Worm (Caenorhabditis elegans) whole organism, L1 larva: Measurements from ENCODE around the gene eri-3.

Source experiments
- aha-1 ChIP-seq: fragments of 150-350 bp; optimal IDR thresholded peaks from 2 replicates; lab custom pipeline; 2014; ENCODE audit warnings: missing biosample characterization, missing genetic modification characterization
- alr-1 ChIP-seq: fragments of 200-800 bp; sonication (Bioruptor generic); optimal IDR thresholded peaks from 2 replicates; lab custom pipeline; 2018; ENCODE audit warnings: borderline replicate concordance, mild to moderate bottlenecking, missing genetic modification characterization, missing compliant biosample characterization
- ceh-63 ChIP-seq: fragments of 200-800 bp; sonication (Bioruptor generic); optimal IDR thresholded peaks from 2 replicates; lab custom pipeline; 2018; ENCODE audit warnings: mild to moderate bottlenecking, missing genetic modification characterization, missing compliant biosample characterization
- ceh-8 ChIP-seq: fragments of 200-800 bp; sonication (Bioruptor generic); optimal IDR thresholded peaks from 2 replicates; lab custom pipeline; 2018; ENCODE audit warnings: mild to moderate bottlenecking, missing genetic modification characterization, moderate library complexity, missing compliant biosample characterization
- ceh-88 ChIP-seq: fragments of 200-800 bp; sonication (Bioruptor generic); IDR thresholded peaks from 2 replicates; pipeline ENCODE4 v1.3.6; 2022; ENCODE audit warnings: missing genetic modification characterization, missing compliant biosample characterization
- ceh-90 ChIP-seq: sonication (generic microtip); optimal IDR thresholded peaks from 2 replicates; lab custom pipeline; 2016; ENCODE audit warnings: missing genetic modification characterization, missing compliant biosample characterization
- efl-1 ChIP-seq, 4 experiments: fragments of 150-350 bp; optimal IDR thresholded peaks in 3 of 4; peaks in 1 of 4; 1 replicate in 1 of 4; 2 replicates in 3 of 4; lab custom pipeline; 2014; ENCODE audit warnings: missing biosample characterization in 2 of 4, missing genetic modification characterization in 2 of 4, missing genetic modification reagents in 2 of 4
- egl-27 ChIP-seq, 2 experiments: fragments of 150-350 bp in 1 of 2; sonication (generic microtip); optimal IDR thresholded peaks; 3 replicates each; lab custom pipeline; 2017 to 2018; ENCODE audit warnings: missing biosample characterization in 2 of 2, missing genetic modification characterization in 2 of 2, missing genetic modification reagents in 2 of 2
- elt-2 ChIP-seq: sonication (generic microtip); optimal IDR thresholded peaks from 2 replicates; lab custom pipeline; 2016; ENCODE audit warnings: missing genetic modification characterization, mild to moderate bottlenecking, inconsistent platforms, missing compliant biosample characterization, missing genetic modification reagents
- ets-5 ChIP-seq: fragments of 200-800 bp; sonication (Bioruptor generic); IDR thresholded peaks from 2 replicates; pipeline ENCODE4 v1.3.6; 2022; ENCODE audit warnings: missing genetic modification characterization, missing compliant biosample characterization
- fkh-10 ChIP-seq: sonication (generic microtip); optimal IDR thresholded peaks from 2 replicates; lab custom pipeline; 2017; ENCODE audit warnings: missing biosample characterization, missing genetic modification reagents, missing genetic modification characterization
- fos-1 ChIP-seq: fragments of 150-350 bp; optimal IDR thresholded peaks from 2 replicates; lab custom pipeline; 2014; ENCODE audit warnings: missing biosample characterization, missing genetic modification characterization
- hlh-4 ChIP-seq: sonication (generic microtip); optimal IDR thresholded peaks from 2 replicates; lab custom pipeline; 2016; ENCODE audit warnings: mild to moderate bottlenecking, missing genetic modification characterization, missing compliant biosample characterization
- lin-15B ChIP-seq: fragments of 150-350 bp; sonication (generic microtip); optimal IDR thresholded peaks from 3 replicates; lab custom pipeline; 2014; ENCODE audit warnings: missing biosample characterization, missing genetic modification characterization
- nhr-12 ChIP-seq: sonication (generic microtip); optimal IDR thresholded peaks from 2 replicates; lab custom pipeline; 2017; ENCODE audit warnings: missing biosample characterization, missing genetic modification characterization
- nhr-19 ChIP-seq: fragments of 200-800 bp; sonication (Bioruptor generic); conservative IDR thresholded peaks from 2 replicates; pipeline ENCODE4 v1.3.6; 2022; ENCODE audit warnings: missing genetic modification characterization, missing compliant biosample characterization
- nhr-71 ChIP-seq: sonication (generic microtip); optimal IDR thresholded peaks from 2 replicates; lab custom pipeline; 2016; ENCODE audit warnings: mild to moderate bottlenecking, missing genetic modification characterization, moderate library complexity, missing compliant biosample characterization
- pax-3 ChIP-seq: fragments of 200-800 bp; sonication (Bioruptor generic); optimal IDR thresholded peaks from 2 replicates; lab custom pipeline; 2018; ENCODE audit warnings: mild to moderate bottlenecking, missing genetic modification characterization, moderate library complexity, missing compliant biosample characterization
- snpc-4 ChIP-seq: fragments of 150-350 bp; optimal IDR thresholded peaks from 2 replicates; lab custom pipeline; 2014; ENCODE audit warnings: missing biosample characterization, missing genetic modification characterization
- swsn-7 ChIP-seq: sonication (generic microtip); optimal IDR thresholded peaks from 2 replicates; lab custom pipeline; 2016; ENCODE audit warnings: missing genetic modification characterization, missing compliant biosample characterization
- tlp-1 ChIP-seq: fragments of 150-350 bp; optimal IDR thresholded peaks from 2 replicates; lab custom pipeline; 2014; ENCODE audit warnings: missing biosample characterization, missing genetic modification characterization
- unc-130 ChIP-seq: fragments of 150-350 bp; optimal IDR thresholded peaks from 2 replicates; lab custom pipeline; 2017; ENCODE audit warnings: missing biosample characterization, missing genetic modification characterization, inconsistent platforms
- unc-86 ChIP-seq: sonication (generic microtip); optimal IDR thresholded peaks from 2 replicates; lab custom pipeline; 2016; ENCODE audit warnings: missing genetic modification characterization, missing compliant biosample characterization
- vab-15 ChIP-seq: sonication (generic microtip); optimal IDR thresholded peaks from 2 replicates; lab custom pipeline; 2017; ENCODE audit warnings: missing genotype, mild to moderate bottlenecking, missing genetic modification characterization, missing compliant biosample characterization
- zag-1 ChIP-seq: fragments of 150-350 bp; optimal IDR thresholded peaks from 2 replicates; lab custom pipeline; 2014; ENCODE audit warnings: missing biosample characterization, missing genetic modification characterization

Gene eri-3

ce11 chrII:1104409-1104808 lies 18.9 kb upstream of the eri-3 start, which contains the start of gene T13B5.9:
T13B5.9 (minus strand) TSS chrII:1104509.
- no peak for TF ChIP-seq lin-15B (tag; lab: Kevin White, UChicago)
- no peak for TF ChIP-seq efl-1 (optimal IDR thresholded peaks at IDR 0.05; lab: Kevin White, UChicago)
- peak in 1 of 2 experiments; percentile 9 for TF ChIP-seq efl-1 (GFP tag; optimal IDR thresholded peaks at IDR 0.05 in 1 of 2; lab: Kevin White, UChicago)
- TF ChIP-seq, all 84 proteins: peak for 1

DNA sequence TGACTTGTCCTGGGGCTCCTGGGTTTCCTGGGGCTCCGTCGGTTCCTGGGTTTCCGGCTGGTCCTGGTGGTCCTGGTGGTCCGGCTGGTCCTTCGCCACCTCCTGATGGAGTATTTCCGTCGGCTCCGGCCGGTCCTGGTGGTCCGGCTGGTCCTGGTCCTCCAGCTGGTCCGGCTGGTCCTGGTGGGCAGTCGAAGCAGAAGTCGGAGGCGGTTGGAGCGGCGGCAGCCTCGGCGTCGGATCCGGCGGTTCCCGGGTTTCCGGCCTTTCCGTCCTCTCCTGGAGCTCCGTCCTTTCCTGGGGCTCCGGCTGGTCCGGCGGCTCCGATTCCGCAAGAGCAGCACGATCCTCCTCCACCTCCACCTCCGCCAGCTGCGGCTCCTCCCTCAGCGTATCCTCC lies 18.0 kb upstream of the eri-3 start:
- TF ChIP-seq ceh-90 (tag; lab: Kevin White, UChicago) (no peak), ceh-63 (GFP tag; lab: Kevin White, UChicago) (no peak), nhr-12 (tag; lab: Kevin White, UChicago) (no peak), ceh-8 (GFP tag; lab: Kevin White, UChicago) (peak; percentile 71), nhr-19 (GFP tag; lab: Robert Waterston, UW) (no peak), zag-1 (no peak)

DNA sequence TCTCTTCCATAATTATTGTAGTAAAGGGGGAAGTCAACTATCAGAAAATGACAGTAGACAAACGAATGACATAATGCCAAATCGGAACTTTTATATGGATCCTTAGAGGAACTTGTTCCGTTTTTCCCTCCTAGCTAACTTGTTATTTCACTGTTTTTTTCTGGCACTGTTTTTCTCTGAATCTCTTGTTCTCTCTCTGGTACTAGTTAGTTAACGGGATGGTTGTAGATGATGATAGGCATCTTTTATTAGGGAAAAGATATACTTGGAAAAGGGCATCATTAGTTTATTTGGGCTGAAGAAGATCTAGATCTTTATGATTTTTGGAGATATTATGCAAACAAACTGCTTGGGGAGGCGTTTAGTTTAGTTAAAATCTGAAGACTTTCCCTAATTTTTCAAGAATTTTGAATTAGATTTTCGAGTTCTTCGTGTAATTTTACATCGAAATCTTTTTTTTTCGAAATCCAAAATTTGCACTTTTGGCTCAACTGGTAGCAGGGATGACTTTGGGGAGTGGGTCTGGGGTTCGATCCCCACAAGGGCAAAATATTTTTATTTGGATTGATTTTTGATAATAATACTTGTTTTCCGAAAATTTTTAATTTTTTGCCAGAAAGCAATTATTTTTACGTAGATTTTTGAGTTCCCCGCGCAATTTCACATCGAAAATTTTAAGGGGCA lies 16.3 kb upstream of the eri-3 start, which contains the start of gene col-40:
Gene col-40, minus strand, starts transcription at position 51 of the 684 bp plus-strand sequence.
- TF ChIP-seq ceh-88 (GFP tag; lab: Robert Waterston, UW) (no peak), nhr-71 (tag; lab: Kevin White, UChicago) (no peak), alr-1 (tag; lab: Kevin White, UChicago) (no peak)

DNA sequence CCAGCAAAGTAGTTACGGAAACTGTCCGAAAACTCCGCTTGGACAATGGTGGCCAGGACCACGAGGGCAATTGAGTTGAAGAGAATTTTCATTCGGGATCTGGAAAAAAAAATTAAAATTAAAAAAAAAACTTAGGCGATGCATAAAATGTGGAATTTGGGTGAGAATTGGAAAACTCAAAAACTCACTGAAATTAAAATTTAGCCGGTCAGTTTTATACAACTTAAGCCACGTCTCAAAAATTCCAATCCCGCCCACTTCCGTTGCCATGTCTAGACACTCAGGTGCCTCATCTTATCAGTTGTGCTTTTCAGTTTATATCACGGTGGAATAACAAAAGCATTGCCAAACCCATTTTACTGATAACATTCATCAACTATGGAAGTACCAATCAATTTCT lies 12.4 kb upstream of the eri-3 start, which contains the start of gene lips-11:
Gene lips-11, minus strand, starts transcription at position 101 of the 400 bp plus-strand sequence.
- TF ChIP-seq lin-15B (tag; lab: Kevin White, UChicago) (no peak), aha-1 (tag; lab: Kevin White, UChicago) (no peak), hlh-4 (tag; lab: Kevin White, UChicago) (no peak), elt-2 (tag; lab: Kevin White, UChicago) (peak; percentile 59), vab-15 (tag; lab: Kevin White, UChicago) (no peak)

- no peak for TF ChIP-seq swsn-7 (tag; lab: Kevin White, UChicago)
- TF ChIP-seq nhr-19 (GFP tag; lab: Robert Waterston, UW): no peak
- TF ChIP-seq tlp-1 (tag; lab: Kevin White, UChicago): no peak
- TF ChIP-seq ceh-63 (GFP tag; lab: Kevin White, UChicago): no peak
- TF ChIP-seq pax-3 (tag; lab: Kevin White, UChicago): no peak
- TF ChIP-seq elt-2 (tag; lab: Kevin White, UChicago): no peak
- TF ChIP-seq zag-1: no peak
- no peak for TF ChIP-seq egl-27 (tag; optimal IDR thresholded peaks at IDR 0.05; lab: Kevin White, UChicago)
- TF ChIP-seq unc-86: no peak
- TF ChIP-seq fos-1 (tag; lab: Kevin White, UChicago): no peak
These were observed 9.2 kb upstream of the eri-3 start, which contains the start of gene lips-12 for ce11 chrII:1114133-1114532. lips-12 (minus strand) TSS chrII:1114233.

- TF ChIP-seq unc-86 (no peak), ets-5 (GFP tag; lab: Robert Waterston, UW) (no peak), fkh-10 (GFP tag; lab: Kevin White, UChicago) (no peak), ceh-90 (tag; lab: Kevin White, UChicago) (no peak), nhr-19 (GFP tag; lab: Robert Waterston, UW) (no peak), snpc-4 (tag; lab: Kevin White, UChicago) (peak; percentile 81), unc-130 (tag; lab: Kevin White, UChicago) (no peak)
These were observed 6.8 kb upstream of the eri-3 start for ce11 chrII:1116521-1116920.
